Worm (Caenorhabditis elegans) whole organism, mixed stage, embryonic: ENCODE measurements around the gene ptr-4.

Experiments used
- cnd-1 ChIP-seq: fragments of 200-800 bp; sonication (Bioruptor generic); optimal IDR thresholded peaks from 2 replicates; lab custom pipeline; 2018; ENCODE audit warnings: mild to moderate bottlenecking, missing genetic modification characterization, missing compliant biosample characterization
- hlh-1 ChIP-seq: fragments of 150-350 bp; optimal IDR thresholded peaks from 2 replicates; lab custom pipeline; 2014; ENCODE audit warnings: missing biosample characterization, missing genetic modification reagents, missing genetic modification characterization
- nhr-237 ChIP-seq: fragments of 150-350 bp; optimal IDR thresholded peaks from 2 replicates; lab custom pipeline; 2014; ENCODE audit warnings: missing biosample characterization, missing genetic modification characterization
- pha-4 ChIP-seq: fragments of 150-350 bp; optimal IDR thresholded peaks from 2 replicates; lab custom pipeline; 2018; ENCODE audit warnings: missing biosample characterization, missing genetic modification reagents, missing genetic modification characterization
- unc-62 ChIP-seq: fragments of 150-350 bp; optimal IDR thresholded peaks from 2 replicates; lab custom pipeline; 2014; ENCODE audit warnings: missing biosample characterization, missing genetic modification reagents, missing genetic modification characterization

ce11 chrX:6085824-6086223 is 20.0 kb upstream of the ptr-4 start, which contains the start of gene C45B2.1:
- no peak for TF ChIP-seq cnd-1
- TF ChIP-seq unc-62, result no peak
- no peak for TF ChIP-seq pha-4 (tag; lab: Kevin White, UChicago)
- no peak for TF ChIP-seq nhr-237
- no peak for TF ChIP-seq hlh-1 (tag; lab: Kevin White, UChicago)
